Fruit fly (Drosophila melanogaster) whole organism, prepupa: Measurements from ENCODE around the gene Vps37B.
A peak's percentile ranks its signal among the peaks of the same experiment; 100 is the strongest.

Experiments
- Blimp-1 ChIP-seq: fragments of 200-800 bp; sonication (Bioruptor generic); optimal IDR thresholded peaks from 3 replicates; lab custom pipeline; 2017; ENCODE audit warnings: missing biosample characterization, missing genetic modification characterization, mild to moderate bottlenecking, moderate library complexity, missing genetic modification reagents
- CG11762 ChIP-seq: fragments of 200-800 bp; sonication (Bioruptor generic); optimal IDR thresholded peaks from 3 replicates; lab custom pipeline; 2016; ENCODE audit warnings: missing biosample characterization, missing genetic modification characterization; ENCODE audit not compliant: insufficient read depth
- CG11902 ChIP-seq: fragments of 200-800 bp; sonication (Bioruptor generic); optimal IDR thresholded peaks from 3 replicates; lab custom pipeline; 2016; ENCODE audit warnings: missing biosample characterization, missing genetic modification characterization
- CG15336 ChIP-seq: fragments of 200-800 bp; sonication (Bioruptor generic); IDR thresholded peaks from 2 replicates; pipeline ENCODE4 v1.3.6; 2022; ENCODE audit warnings: missing biosample characterization, missing genetic modification characterization
- CG1621 ChIP-seq: fragments of 200-800 bp; sonication (Bioruptor generic); optimal IDR thresholded peaks from 3 replicates; lab custom pipeline; 2018; ENCODE audit warnings: missing biosample characterization, mild to moderate bottlenecking, missing genetic modification characterization
- CG3032 ChIP-seq: fragments of 200-800 bp; optimal IDR thresholded peaks from 2 replicates; lab custom pipeline; 2019; ENCODE audit warnings: missing biosample characterization, mild to moderate bottlenecking, missing genetic modification characterization, moderate library complexity
- CG31627 ChIP-seq: fragments of 200-800 bp; sonication (Bioruptor generic); optimal IDR thresholded peaks from 3 replicates; lab custom pipeline; 2016; ENCODE audit warnings: missing biosample characterization, missing genetic modification characterization
- CG32006 ChIP-seq: fragments of 200-800 bp; sonication (Bioruptor generic); optimal IDR thresholded peaks from 3 replicates; lab custom pipeline; 2017; ENCODE audit warnings: missing biosample characterization, mild to moderate bottlenecking, missing genetic modification characterization
- CG34406 ChIP-seq: fragments of 200-800 bp; sonication (Bioruptor generic); optimal IDR thresholded peaks from 3 replicates; lab custom pipeline; 2016; ENCODE audit warnings: missing biosample characterization, missing genetic modification characterization
- CG4318 ChIP-seq: fragments of 200-800 bp; sonication (Bioruptor generic); optimal IDR thresholded peaks from 3 replicates; lab custom pipeline; 2017; ENCODE audit warnings: missing biosample characterization, mild to moderate bottlenecking, missing genetic modification characterization
- CG6163 ChIP-seq: fragments of 200-800 bp; sonication (Bioruptor generic); IDR thresholded peaks from 3 replicates; pipeline ENCODE4 v1.3.6; 2022; ENCODE audit warnings: missing biosample characterization, missing genetic modification characterization
- CG6276 ChIP-seq: fragments of 200-800 bp; sonication (Bioruptor generic); optimal IDR thresholded peaks from 2 replicates; lab custom pipeline; 2017; ENCODE audit warnings: missing biosample characterization, mild to moderate bottlenecking, missing genetic modification characterization
- CG6792 ChIP-seq: fragments of 200-800 bp; sonication (Bioruptor generic); optimal IDR thresholded peaks from 3 replicates; lab custom pipeline; 2016; ENCODE audit warnings: missing biosample characterization, missing genetic modification characterization
- CG6808 ChIP-seq: fragments of 200-800 bp; sonication (Bioruptor generic); optimal IDR thresholded peaks from 3 replicates; lab custom pipeline; 2017; ENCODE audit warnings: missing biosample characterization, missing genetic modification characterization, mild to moderate bottlenecking, moderate library complexity, missing genetic modification reagents
- CG6854 ChIP-seq: fragments of 200-800 bp; sonication (Bioruptor generic); optimal IDR thresholded peaks from 2 replicates; lab custom pipeline; 2017; ENCODE audit warnings: missing biosample characterization, mild to moderate bottlenecking, missing genetic modification characterization
- CG8319 ChIP-seq: fragments of 200-800 bp; sonication (Bioruptor generic); optimal IDR thresholded peaks from 3 replicates; lab custom pipeline; 2016; ENCODE audit warnings: missing biosample characterization, missing genetic modification characterization
- CG8632 ChIP-seq: fragments of 200-800 bp; sonication (Bioruptor generic); optimal IDR thresholded peaks from 3 replicates; lab custom pipeline; 2016; ENCODE audit warnings: missing biosample characterization, missing genetic modification characterization
- Eip75B ChIP-seq: fragments of 200-800 bp; sonication (Bioruptor generic); optimal IDR thresholded peaks from 3 replicates; lab custom pipeline; 2016; ENCODE audit warnings: missing biosample characterization, missing genetic modification characterization
- Eip78C ChIP-seq: fragments of 200-800 bp; sonication (Bioruptor generic); peaks from one replicate; lab custom pipeline; 2016; ENCODE audit warnings: missing biosample characterization, missing genetic modification characterization
- Eip93F ChIP-seq: fragments of 200-800 bp; sonication (Bioruptor generic); optimal IDR thresholded peaks from 2 replicates; lab custom pipeline; 2016; ENCODE audit warnings: missing biosample characterization, mild to moderate bottlenecking, missing genetic modification characterization
- Ets21C ChIP-seq: fragments of 200-800 bp; sonication (Bioruptor generic); optimal IDR thresholded peaks from 3 replicates; lab custom pipeline; 2016; ENCODE audit warnings: missing biosample characterization, missing genetic modification characterization
- Gug ChIP-seq: fragments of 200-800 bp; sonication (Bioruptor generic); IDR thresholded peaks from 2 replicates; pipeline ENCODE4 v1.3.6; 2022; ENCODE audit warnings: missing biosample characterization, missing genetic modification characterization
- Hr38 ChIP-seq: sonication (Bioruptor generic); optimal IDR thresholded peaks from 2 replicates; lab custom pipeline; 2016; ENCODE audit warnings: missing biosample characterization, missing genetic modification characterization
- Hr4 ChIP-seq: fragments of 200-800 bp; sonication (Bioruptor generic); optimal IDR thresholded peaks from 3 replicates; lab custom pipeline; 2016; ENCODE audit warnings: missing biosample characterization, missing genetic modification characterization
- Met ChIP-seq: fragments of 200-800 bp; sonication (Bioruptor generic); optimal IDR thresholded peaks from 3 replicates; lab custom pipeline; 2016; ENCODE audit warnings: missing biosample characterization, missing genetic modification characterization
- OdsH ChIP-seq: fragments of 200-800 bp; sonication (Bioruptor generic); optimal IDR thresholded peaks from 3 replicates; lab custom pipeline; 2016; ENCODE audit warnings: missing biosample characterization, missing genetic modification characterization
- Sox14 ChIP-seq: fragments of 200-800 bp; sonication (Bioruptor generic); optimal IDR thresholded peaks from 3 replicates; lab custom pipeline; 2016; ENCODE audit warnings: missing biosample characterization, missing genetic modification characterization
- Sox15 ChIP-seq: fragments of 200-800 bp; sonication (Bioruptor generic); optimal IDR thresholded peaks from 3 replicates; lab custom pipeline; 2016; ENCODE audit warnings: missing biosample characterization, missing genetic modification characterization
- acj6 ChIP-seq: fragments of 200-800 bp; sonication (Bioruptor generic); optimal IDR thresholded peaks from 3 replicates; lab custom pipeline; 2016; ENCODE audit warnings: missing biosample characterization, missing genetic modification characterization
- dsx ChIP-seq: fragments of 200-800 bp; optimal IDR thresholded peaks from 3 replicates; lab custom pipeline; 2019; ENCODE audit warnings: missing biosample characterization, mild to moderate bottlenecking, missing genetic modification characterization, moderate library complexity; ENCODE audit not compliant: poor library complexity, severe bottlenecking
- eg ChIP-seq: fragments of 200-800 bp; sonication (Bioruptor generic); IDR thresholded peaks from 3 replicates; pipeline ENCODE4 v1.3.6; 2022; ENCODE audit warnings: missing biosample characterization, missing genetic modification characterization
- esn ChIP-seq: fragments of 200-800 bp; sonication (Bioruptor generic); optimal IDR thresholded peaks from 2 replicates; lab custom pipeline; 2016; ENCODE audit warnings: missing biosample characterization, mild to moderate bottlenecking, missing genetic modification characterization, moderate library complexity
- fd85E ChIP-seq: fragments of 200-800 bp; sonication (Bioruptor generic); optimal IDR thresholded peaks from 3 replicates; lab custom pipeline; 2016; ENCODE audit warnings: missing biosample characterization, missing genetic modification characterization
- lz ChIP-seq: fragments of 200-800 bp; sonication (Bioruptor generic); optimal IDR thresholded peaks from 3 replicates; lab custom pipeline; 2016; ENCODE audit warnings: missing biosample characterization, missing genetic modification characterization
- net ChIP-seq: fragments of 200-800 bp; sonication (Bioruptor generic); optimal IDR thresholded peaks from 3 replicates; lab custom pipeline; 2016; ENCODE audit warnings: missing biosample characterization, missing genetic modification characterization
- pdm3 ChIP-seq: fragments of 200-800 bp; sonication (Bioruptor generic); optimal IDR thresholded peaks from 3 replicates; lab custom pipeline; 2016; ENCODE audit warnings: missing biosample characterization, missing genetic modification characterization
- ss ChIP-seq, 2 experiments: fragments of 200-800 bp; sonication (Bioruptor generic); optimal IDR thresholded peaks; 2 replicates in 1 of 2; 3 replicates in 1 of 2; lab custom pipeline; 2017 to 2018; ENCODE audit warnings: mild to moderate bottlenecking in 2 of 2, missing biosample characterization in 2 of 2, missing genetic modification characterization in 2 of 2, moderate library complexity in 1 of 2
- svp ChIP-seq: fragments of 200-800 bp; sonication (Bioruptor generic); peaks from one replicate; lab custom pipeline; 2016; ENCODE audit warnings: missing biosample characterization, missing genetic modification characterization
- topi ChIP-seq: fragments of 200-800 bp; sonication (Bioruptor generic); optimal IDR thresholded peaks from 3 replicates; lab custom pipeline; 2016; ENCODE audit warnings: missing biosample characterization, missing genetic modification characterization
- vri ChIP-seq: fragments of 200-800 bp; sonication (Bioruptor generic); optimal IDR thresholded peaks from 3 replicates; lab custom pipeline; 2016; ENCODE audit warnings: missing biosample characterization, mild to moderate bottlenecking, missing genetic modification characterization

Gene Vps37B

DNA sequence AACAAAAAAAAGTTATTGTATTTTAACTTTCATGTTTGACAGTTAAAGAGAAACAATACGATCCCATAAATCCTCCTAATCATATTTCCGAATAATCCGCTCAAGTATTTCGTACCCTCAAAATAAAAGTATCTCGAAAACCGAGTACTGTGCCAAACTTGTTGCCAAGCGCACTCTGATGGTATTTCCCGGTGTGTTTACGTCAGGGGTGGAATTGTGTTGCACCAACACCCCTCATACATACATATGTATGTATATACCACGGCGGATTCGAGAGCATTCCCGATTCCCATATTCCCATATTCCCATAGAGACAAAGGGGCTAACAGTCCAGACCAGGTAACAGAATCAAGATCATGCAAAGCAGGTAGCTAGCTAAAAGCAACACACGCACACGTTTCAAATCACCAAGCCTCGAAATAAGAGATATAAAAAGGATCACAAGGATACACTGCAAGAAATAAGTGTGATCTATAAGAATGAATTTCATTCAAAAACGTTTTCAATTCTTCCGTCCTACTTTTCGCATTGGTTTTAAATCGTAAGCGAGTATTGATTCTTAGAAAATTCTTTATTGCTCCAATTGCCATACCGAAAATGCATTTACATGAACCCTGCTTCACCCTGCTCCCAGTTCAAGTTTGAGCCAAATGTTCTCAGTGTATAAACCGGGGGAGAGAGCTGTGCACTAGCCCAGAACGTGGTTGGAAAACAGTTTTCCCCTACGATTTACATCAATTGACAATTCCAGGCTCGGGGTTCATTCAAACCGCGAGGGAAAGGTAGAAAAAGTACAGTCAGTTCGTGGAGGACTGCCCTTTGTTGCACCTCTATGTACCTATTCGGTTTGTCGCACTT, 13.8 kb upstream of the Vps37B start (continued):
- TF ChIP-seq CG31627 (GFP tag; lab: Kevin White, UChicago) (peak; percentile 26), Gug (0 out of 2 replicates have a peak, but pooled peaks have one; percentile 16), topi (GFP tag; lab: Kevin White, UChicago) (peak; percentile 23), pdm3 (peak; percentile 49), Hr4 (GFP tag; lab: Kevin White, UChicago) (peak; percentile 10), Eip93F (GFP tag; lab: Kevin White, UChicago) (no peak), eg (no peak), CG32006 (GFP tag; lab: Kevin White, UChicago) (peak; percentile 52), CG11902 (GFP tag; lab: Kevin White, UChicago) (no peak), CG4318 (GFP tag; lab: Kevin White, UChicago) (no peak), Met (GFP tag; lab: Kevin White, UChicago) (peak; percentile 26), CG8319 (GFP tag; lab: Kevin White, UChicago) (no peak), CG6276 (GFP tag; lab: Kevin White, UChicago) (peak; percentile 23), Eip75B (GFP tag; lab: Kevin White, UChicago) (peak; percentile 71), vri (GFP tag; lab: Kevin White, UChicago) (no peak), OdsH (GFP tag; lab: Kevin White, UChicago) (peak; percentile 49), CG3032 (tag; lab: Kevin White, UChicago) (peak; percentile 65), CG6808 (GFP tag; lab: Kevin White, UChicago) (peak; percentile 72), Ets21C (no peak), Hr38 (no peak), CG1621 (tag; lab: Kevin White, UChicago) (peak; percentile 36), Sox14 (peak; percentile 65), svp (GFP tag; lab: Kevin White, UChicago) (peak; percentile 79), lz (GFP tag; lab: Kevin White, UChicago) (peak; percentile 13), dsx (peak; percentile 50), fd85E (GFP tag; lab: Kevin White, UChicago) (no peak), Sox15 (no peak), esn (peak; percentile 37), Eip78C (GFP tag; lab: Kevin White, UChicago) (peak; percentile 73), CG8632 (GFP tag; lab: Kevin White, UChicago) (peak; percentile 27), Blimp-1 (GFP tag; lab: Kevin White, UChicago) (no peak), CG34406 (GFP tag; lab: Kevin White, UChicago) (peak; percentile 9), CG6792 (GFP tag; lab: Kevin White, UChicago) (peak; percentile 25)
- TF ChIP-seq, all 60 proteins: peak for 39

DNA sequence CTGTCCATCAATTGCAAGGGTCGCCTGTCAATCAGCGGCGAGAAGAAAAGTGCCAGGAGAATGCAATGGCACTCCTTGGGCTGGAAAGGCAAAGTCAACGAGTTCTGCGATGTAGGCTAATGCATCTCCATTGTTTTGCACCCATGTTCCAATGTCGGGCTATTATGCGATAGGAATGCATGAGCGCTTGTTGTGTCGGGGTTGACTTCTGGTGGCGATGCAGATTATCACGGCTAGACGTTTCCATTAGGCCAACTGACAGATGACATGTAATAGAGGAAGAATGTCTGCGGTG, 13.3 kb upstream of the Vps37B start:
- TF ChIP-seq net (GFP tag; lab: Kevin White, UChicago) (no peak), CG32006 (GFP tag; lab: Kevin White, UChicago) (no peak), ss (GFP tag; optimal IDR thresholded peaks at IDR 0.05; lab: Kevin White, UChicago) (no peak), Met (GFP tag; lab: Kevin White, UChicago) (no peak), vri (GFP tag; lab: Kevin White, UChicago) (no peak), Ets21C (no peak), acj6 (GFP tag; lab: Kevin White, UChicago) (no peak)
- TF ChIP-seq, all 60 proteins: peak for 0

DNA sequence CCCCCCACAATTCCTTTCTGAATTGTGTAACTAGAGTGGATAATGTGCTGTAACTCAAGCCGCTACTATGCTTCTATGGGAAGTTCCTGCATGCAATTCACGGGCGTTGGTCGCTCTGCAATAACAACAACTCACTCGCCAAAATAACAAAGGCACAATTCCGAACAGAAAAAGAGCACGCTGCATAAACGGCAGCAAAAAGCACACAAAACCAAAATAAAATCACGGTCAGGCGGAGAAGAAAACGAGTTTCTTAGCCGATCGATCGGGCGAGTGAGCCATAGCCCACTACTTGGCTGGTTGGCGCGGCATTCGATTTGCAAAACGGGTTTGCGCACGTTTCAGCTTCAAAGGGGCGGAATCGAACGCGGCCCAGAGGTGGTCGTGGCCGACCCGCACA, 12.6 kb upstream of the Vps37B start:
- TF ChIP-seq CG1621 (tag; lab: Kevin White, UChicago) (peak; percentile 73), CG6808 (GFP tag; lab: Kevin White, UChicago) (peak; percentile 23), CG6163 (GFP tag; lab: Robert Waterston, UW) (peak; percentile 13; the same call in 1 of the 3 replicates), ss (GFP tag; optimal IDR thresholded peaks at IDR 0.05; lab: Kevin White, UChicago) (peak; percentile 48 to 54), CG11762 (GFP tag; lab: Kevin White, UChicago) (no peak), CG6854 (GFP tag; lab: Kevin White, UChicago) (peak; percentile 15), CG15336 (GFP tag; lab: Robert Waterston, UW) (no peak), dsx (peak; percentile 27), eg (0 out of 3 replicates have a peak, but pooled peaks have one; percentile 19)
